Worm (Caenorhabditis elegans): ENCODE data around the gene Y38F1A.4.

DNA sequence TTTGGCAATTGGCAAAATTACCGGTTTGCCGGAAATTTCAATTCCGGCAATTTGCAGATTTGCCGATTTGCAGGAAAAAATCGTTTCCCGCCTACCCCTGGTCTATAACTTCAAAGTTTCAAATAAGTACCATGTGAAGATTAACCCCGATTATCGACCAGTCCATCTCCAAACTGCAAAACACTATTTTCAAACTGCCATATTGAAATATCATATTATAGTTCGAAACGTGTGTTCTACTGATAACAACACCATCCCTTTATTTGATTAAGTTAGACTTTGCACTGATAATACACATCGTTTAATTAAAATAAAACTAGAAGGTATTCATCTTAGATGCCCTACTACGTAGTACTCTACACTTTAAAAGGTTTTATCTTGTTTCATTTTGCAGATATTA is 39.4 kb downstream of the Y38F1A.4 start:
- TF ChIP-seq bed-3 (GFP tag; optimal IDR thresholded peaks at IDR 0.05) (no peak), snpc-4 (tag; optimal IDR thresholded peaks at IDR 0.05) (no peak), nhr-237 (tag; optimal IDR thresholded peaks at IDR 0.05) (no peak), sem-2 (GFP tag; optimal IDR thresholded peaks at IDR 0.05) (no peak), elt-1 (tag; optimal IDR thresholded peaks at IDR 0.05; ENCODE audit: borderline replicate concordance, insufficient read depth) (no peak), sptf-1 (tag; optimal IDR thresholded peaks at IDR 0.05) (no peak), flh-1 (GFP tag; optimal IDR thresholded peaks at IDR 0.05) (no peak), ces-1 (GFP tag; optimal IDR thresholded peaks at IDR 0.05) (no peak), hlh-1 (tag; optimal IDR thresholded peaks at IDR 0.05) (no peak), nhr-76 (tag; optimal IDR thresholded peaks at IDR 0.05) (no peak), M03D4.4 (tag; optimal IDR thresholded peaks at IDR 0.05) (no peak), unc-120 (tag; optimal IDR thresholded peaks at IDR 0.05; ENCODE audit: poor library complexity, severe bottlenecking) (no peak), mep-1 (tag; optimal IDR thresholded peaks at IDR 0.05) (no peak), ceh-83 (GFP tag; optimal IDR thresholded peaks at IDR 0.05) (no peak)
